Fruit fly (Drosophila melanogaster): ENCODE results near the gene CG15375.
A peak's percentile ranks its signal among the peaks of the same experiment; 100 is the strongest.

Gene CG15375

dm6 chrX:4100824-4101368, at the start of gene CG15375, which contains the start of gene Cmtr1:
CG15375 (plus strand) TSS chrX:4101318.
Cmtr1 (minus strand) TSS chrX:4101031.
- TF ChIP-seq Sox102F (GFP tag; optimal IDR thresholded peaks at IDR 0.05) (no peak), dsx (GFP tag; optimal IDR thresholded peaks at IDR 0.05; ENCODE audit: poor library complexity, severe bottlenecking) (no peak), CG6854 (GFP tag; optimal IDR thresholded peaks at IDR 0.05) (no peak), svp (GFP tag) (no peak), CG6792 (GFP tag; optimal IDR thresholded peaks at IDR 0.05) (no peak)

- no peak for TF ChIP-seq Gug (GFP tag; IDR thresholded peaks at IDR 0.05)
- TF ChIP-seq salr (GFP tag; optimal IDR thresholded peaks at IDR 0.05), result no peak
- TF ChIP-seq fd85E (GFP tag; optimal IDR thresholded peaks at IDR 0.05), result no peak
- TF ChIP-seq Sox15 (GFP tag; optimal IDR thresholded peaks at IDR 0.05), result no peak
Measured at dm6 chrX:4061502-4061901, 39.6 kb upstream of the CG15375 start.

dm6 chrX:4075430-4075829, 25.7 kb upstream of the CG15375 start, which contains the start of gene CG43689:
CG43689 (plus strand) TSS chrX:4075743.
- TF ChIP-seq CG11762 (GFP tag; optimal IDR thresholded peaks at IDR 0.05; ENCODE audit: insufficient read depth) (no peak), CG10631 (GFP tag; optimal IDR thresholded peaks at IDR 0.05) (no peak), Met (GFP tag; optimal IDR thresholded peaks at IDR 0.05) (no peak), eg (GFP tag; IDR thresholded peaks at IDR 0.05) (no peak), Ets96B (tag; optimal IDR thresholded peaks at IDR 0.05) (no peak), vri (GFP tag; optimal IDR thresholded peaks at IDR 0.05) (no peak), CG8119 (GFP tag; IDR thresholded peaks at IDR 0.05) (no peak), Hr38 (GFP tag; optimal IDR thresholded peaks at IDR 0.05) (no peak), fd85E (GFP tag; optimal IDR thresholded peaks at IDR 0.05) (no peak), svp (GFP tag) (no peak), spab (GFP tag; optimal IDR thresholded peaks at IDR 0.05) (no peak), Ets21C (GFP tag; optimal IDR thresholded peaks at IDR 0.05) (no peak), ss (GFP tag; optimal IDR thresholded peaks at IDR 0.05) (no peak), CG8632 (GFP tag; optimal IDR thresholded peaks at IDR 0.05) (no peak), Smox (GFP tag; optimal IDR thresholded peaks at IDR 0.05) (no peak), fd59A (GFP tag; optimal IDR thresholded peaks at IDR 0.05) (no peak), dsx (GFP tag; optimal IDR thresholded peaks at IDR 0.05; ENCODE audit: poor library complexity, severe bottlenecking) (no peak)

dm6 chrX:4089012-4089649, 12.0 kb upstream of the CG15375 start:
- TF ChIP-seq Hr38 (GFP tag; optimal IDR thresholded peaks at IDR 0.05), result no peak
- peak; percentile 62 for TF ChIP-seq svp (GFP tag)
- peak in 1 of 2 experiments; percentile 41 for TF ChIP-seq ss (GFP tag; optimal IDR thresholded peaks at IDR 0.05)
- TF ChIP-seq fkh (GFP tag; optimal IDR thresholded peaks at IDR 0.05), result no peak
- no peak for TF ChIP-seq cyc (GFP tag; optimal IDR thresholded peaks at IDR 0.05)
- TF ChIP-seq eg (GFP tag; IDR thresholded peaks at IDR 0.05), result 0 out of 3 replicates have a peak, but pooled peaks have one; percentile 29

- TF ChIP-seq achi (GFP tag; optimal IDR thresholded peaks at IDR 0.05) (no peak), CG6163 (GFP tag; IDR thresholded peaks at IDR 0.05) (no peak), CG31627 (GFP tag; optimal IDR thresholded peaks at IDR 0.05) (no peak), fkh (GFP tag; optimal IDR thresholded peaks at IDR 0.05) (peak; percentile 96), CG6792 (GFP tag; optimal IDR thresholded peaks at IDR 0.05) (no peak), pdm3 (GFP tag; optimal IDR thresholded peaks at IDR 0.05) (no peak), CG6808 (GFP tag; optimal IDR thresholded peaks at IDR 0.05) (peak; percentile 57), cyc (GFP tag; optimal IDR thresholded peaks at IDR 0.05) (no peak)
Measured at dm6 chrX:4104132-4104531, 3.0 kb downstream of the CG15375 start, which contains the start of the genes Xpac and brn. Xpac (minus strand) TSS chrX:4104197. brn (plus strand) TSS chrX:4104342.

All from whole organism, prepupa.